Fruit fly (Drosophila melanogaster) whole organism: ENCODE results near the gene CG13893.

Experiments
- CG8478 ChIP-seq: fragments of >200 bp; optimal IDR thresholded peaks from 2 replicates; lab custom pipeline; 2018; ENCODE audit warnings: inconsistent platforms
- Dll ChIP-seq: fragments of >200 bp; optimal IDR thresholded peaks from 2 replicates; lab custom pipeline; 2017
- EcR ChIP-seq, 2 experiments: fragments of >200 bp; optimal IDR thresholded peaks; 2 replicates each; lab custom pipeline; 2017; ENCODE audit warnings: missing biosample characterization in 2 of 2, missing genetic modification characterization in 2 of 2, missing genetic modification reagents in 2 of 2
- pan ChIP-seq: fragments of >200 bp; optimal IDR thresholded peaks from 2 replicates; lab custom pipeline; 2017
- psq ChIP-seq: fragments of >200 bp; optimal IDR thresholded peaks from 2 replicates; lab custom pipeline; 2017
- usp ChIP-seq: fragments of >200 bp; optimal IDR thresholded peaks from 2 replicates; lab custom pipeline; 2017; ENCODE audit warnings: missing biosample characterization, missing genetic modification characterization, mixed read lengths

Gene CG13893

dm6 chr3L:640324-640974 lies 36.6 kb upstream of the CG13893 start:
- TF ChIP-seq EcR (GFP tag; optimal IDR thresholded peaks at IDR 0.05; lab: Kevin White, UChicago) (peak in 1 of 2 experiments; percentile 89), usp (GFP tag; lab: Kevin White, UChicago) (no peak)

dm6 chr3L:639460-640103 lies 35.8 kb upstream of the CG13893 start:
- TF ChIP-seq usp (GFP tag; lab: Kevin White, UChicago) = no peak
- no peak for TF ChIP-seq psq (lab: Kevin White, UChicago)
- TF ChIP-seq CG8478 (lab: Kevin White, UChicago) = no peak
- no peak for TF ChIP-seq Dll (lab: Kevin White, UChicago)
- no peak for TF ChIP-seq pan (lab: Kevin White, UChicago)
- TF ChIP-seq EcR (GFP tag; optimal IDR thresholded peaks at IDR 0.05; lab: Kevin White, UChicago) = no peak

- TF ChIP-seq usp (GFP tag; lab: Kevin White, UChicago) = no peak
- TF ChIP-seq CG8478 (lab: Kevin White, UChicago) = no peak
- TF ChIP-seq psq (lab: Kevin White, UChicago) = no peak
- TF ChIP-seq Dll (lab: Kevin White, UChicago) = no peak
- TF ChIP-seq pan (lab: Kevin White, UChicago) = no peak
- TF ChIP-seq EcR (GFP tag; optimal IDR thresholded peaks at IDR 0.05; lab: Kevin White, UChicago) = no peak
Observed at dm6 chr3L:638757-639353, 35.0 kb upstream of the CG13893 start.

dm6 chr3L:638031-638414 lies 34.2 kb upstream of the CG13893 start:
- no peak for TF ChIP-seq usp (GFP tag; lab: Kevin White, UChicago)
- no peak for TF ChIP-seq EcR (GFP tag; optimal IDR thresholded peaks at IDR 0.05; lab: Kevin White, UChicago)
- TF ChIP-seq Dll (lab: Kevin White, UChicago) = no peak
- no peak for TF ChIP-seq psq (lab: Kevin White, UChicago)
- no peak for TF ChIP-seq pan (lab: Kevin White, UChicago)
- no peak for TF ChIP-seq CG8478 (lab: Kevin White, UChicago)

dm6 chr3L:637329-638030 lies 33.7 kb upstream of the CG13893 start:
- no peak for TF ChIP-seq EcR (GFP tag; optimal IDR thresholded peaks at IDR 0.05; lab: Kevin White, UChicago)
- TF ChIP-seq CG8478 (lab: Kevin White, UChicago) = no peak
- no peak for TF ChIP-seq usp (GFP tag; lab: Kevin White, UChicago)
- no peak for TF ChIP-seq psq (lab: Kevin White, UChicago)
- no peak for TF ChIP-seq pan (lab: Kevin White, UChicago)
- no peak for TF ChIP-seq Dll (lab: Kevin White, UChicago)

dm6 chr3L:636434-636833 lies 32.6 kb upstream of the CG13893 start:
- TF ChIP-seq usp (GFP tag; lab: Kevin White, UChicago) = no peak
- no peak for TF ChIP-seq pan (lab: Kevin White, UChicago)
- no peak for TF ChIP-seq Dll (lab: Kevin White, UChicago)
- TF ChIP-seq psq (lab: Kevin White, UChicago) = no peak
- no peak for TF ChIP-seq CG8478 (lab: Kevin White, UChicago)
- TF ChIP-seq EcR (GFP tag; optimal IDR thresholded peaks at IDR 0.05; lab: Kevin White, UChicago) = no peak

- TF ChIP-seq usp (GFP tag; lab: Kevin White, UChicago) (no peak), Dll (lab: Kevin White, UChicago) (no peak), EcR (GFP tag; optimal IDR thresholded peaks at IDR 0.05; lab: Kevin White, UChicago) (no peak), psq (lab: Kevin White, UChicago) (no peak)
Observed at dm6 chr3L:635529-635928, 31.7 kb upstream of the CG13893 start.

dm6 chr3L:635016-635363 lies 31.2 kb upstream of the CG13893 start:
- TF ChIP-seq EcR (GFP tag; optimal IDR thresholded peaks at IDR 0.05; lab: Kevin White, UChicago) = peak in 1 of 2 experiments; percentile 87
- no peak for TF ChIP-seq psq (lab: Kevin White, UChicago)

- no peak for TF ChIP-seq CG8478 (lab: Kevin White, UChicago)
- TF ChIP-seq Dll (lab: Kevin White, UChicago) = no peak
- TF ChIP-seq pan (lab: Kevin White, UChicago) = no peak
- TF ChIP-seq usp (GFP tag; lab: Kevin White, UChicago) = no peak
- no peak for TF ChIP-seq EcR (GFP tag; optimal IDR thresholded peaks at IDR 0.05; lab: Kevin White, UChicago)
- TF ChIP-seq psq (lab: Kevin White, UChicago) = no peak
Observed at dm6 chr3L:634319-635015, 30.7 kb upstream of the CG13893 start.

- no peak for TF ChIP-seq usp (GFP tag; lab: Kevin White, UChicago)
Observed at dm6 chr3L:633272-634254, 29.8 kb upstream of the CG13893 start.
